Fruit fly (Drosophila melanogaster) whole organism, embryonic: ENCODE measurements around the gene HipHop.

Experiments used
- B-H1 ChIP-seq: fragments of 200-800 bp; sonication (Bioruptor generic); IDR thresholded peaks from 3 replicates; pipeline ENCODE4 v1.3.6; 2022; ENCODE audit warnings: missing biosample characterization, missing genetic modification characterization
- CG10147 ChIP-seq: fragments of 200-800 bp; sonication (Bioruptor generic); optimal IDR thresholded peaks from 2 replicates; lab custom pipeline; 2019; ENCODE audit warnings: missing biosample characterization, mild to moderate bottlenecking, missing genetic modification characterization, moderate library complexity
- CG10366 ChIP-seq: fragments of 200-800 bp; sonication (Bioruptor generic); IDR thresholded peaks from 2 replicates; pipeline ENCODE4 v1.3.6; 2022; ENCODE audit warnings: missing biosample characterization, missing genetic modification characterization
- CG10431 ChIP-seq: fragments of 200-800 bp; sonication (Bioruptor generic); optimal IDR thresholded peaks from 3 replicates; lab custom pipeline; 2018; ENCODE audit warnings: missing biosample characterization, mild to moderate bottlenecking, missing genetic modification characterization
- CG11504 ChIP-seq: fragments of 200-800 bp; sonication (Bioruptor generic); optimal IDR thresholded peaks from 3 replicates; lab custom pipeline; 2019; ENCODE audit warnings: missing biosample characterization, mild to moderate bottlenecking, missing genetic modification characterization, moderate library complexity
- CG11723 ChIP-seq: fragments of 200-800 bp; sonication (Bioruptor generic); optimal IDR thresholded peaks from 2 replicates; lab custom pipeline; 2017; ENCODE audit warnings: missing biosample characterization, mild to moderate bottlenecking, missing genetic modification characterization
- CG12071 ChIP-seq: fragments of 200-800 bp; sonication (Bioruptor generic); optimal IDR thresholded peaks from 3 replicates; lab custom pipeline; 2018; ENCODE audit warnings: missing biosample characterization, mild to moderate bottlenecking, missing genetic modification characterization
- CG12219 ChIP-seq: fragments of 200-800 bp; sonication (Bioruptor generic); optimal IDR thresholded peaks from 3 replicates; lab custom pipeline; 2018; ENCODE audit warnings: missing biosample characterization, mild to moderate bottlenecking, missing genetic modification characterization
- CG13296 ChIP-seq: fragments of 200-800 bp; sonication (Bioruptor generic); optimal IDR thresholded peaks from 3 replicates; lab custom pipeline; 2018; ENCODE audit warnings: missing biosample characterization, mild to moderate bottlenecking, missing genetic modification characterization
- CG13424 ChIP-seq: fragments of 200-800 bp; sonication (Bioruptor generic); optimal IDR thresholded peaks from 2 replicates; lab custom pipeline; 2019; ENCODE audit warnings: missing biosample characterization, mild to moderate bottlenecking, missing genetic modification characterization, moderate library complexity
- CG13775 ChIP-seq: fragments of 200-800 bp; sonication (Bioruptor generic); optimal IDR thresholded peaks from 3 replicates; lab custom pipeline; 2017; ENCODE audit warnings: missing biosample characterization, mild to moderate bottlenecking, missing genetic modification characterization
- CG15601 ChIP-seq: fragments of 200-800 bp; sonication (Bioruptor generic); optimal IDR thresholded peaks from 3 replicates; lab custom pipeline; 2019; ENCODE audit warnings: missing biosample characterization, mild to moderate bottlenecking, missing genetic modification characterization, moderate library complexity
- CG17186 ChIP-seq: fragments of 200-800 bp; sonication (Bioruptor generic); optimal IDR thresholded peaks from 3 replicates; lab custom pipeline; 2017; ENCODE audit warnings: missing biosample characterization, missing genetic modification reagents, missing genetic modification characterization
- CG17359 ChIP-seq: fragments of 200-800 bp; sonication (Bioruptor generic); optimal IDR thresholded peaks from 3 replicates; lab custom pipeline; 2018; ENCODE audit warnings: missing biosample characterization, mild to moderate bottlenecking, missing genetic modification characterization, moderate library complexity
- CG18011 ChIP-seq: fragments of 200-800 bp; sonication (Bioruptor generic); optimal IDR thresholded peaks from 2 replicates; lab custom pipeline; 2017; ENCODE audit warnings: missing biosample characterization, missing genetic modification characterization, mild to moderate bottlenecking, moderate library complexity, missing genotype
- CG2120 ChIP-seq: fragments of 200-800 bp; sonication (Bioruptor generic); optimal IDR thresholded peaks from 3 replicates; lab custom pipeline; 2016; ENCODE audit warnings: missing biosample characterization, missing genetic modification characterization
- CG4360 ChIP-seq: fragments of 200-800 bp; sonication (Bioruptor generic); IDR thresholded peaks from 2 replicates; pipeline ENCODE4 v1.3.6; 2022; ENCODE audit warnings: missing biosample characterization, missing genetic modification characterization
- CG43689 ChIP-seq: fragments of 200-800 bp; sonication (Bioruptor generic); IDR thresholded peaks from 2 replicates; pipeline ENCODE4 v1.3.6; 2022; ENCODE audit warnings: missing biosample characterization, missing genetic modification characterization
- CG4707 ChIP-seq: fragments of 200-800 bp; sonication (Bioruptor generic); optimal IDR thresholded peaks from 2 replicates; lab custom pipeline; 2018; ENCODE audit warnings: missing biosample characterization, mild to moderate bottlenecking, missing genetic modification characterization, moderate library complexity
- CG5953 ChIP-seq: fragments of 200-800 bp; sonication (Bioruptor generic); IDR thresholded peaks from 2 replicates; pipeline ENCODE4 v1.3.6; 2022; ENCODE audit warnings: missing biosample characterization, missing genetic modification characterization
- CG7357 ChIP-seq: fragments of 200-800 bp; sonication (Bioruptor generic); IDR thresholded peaks from 3 replicates; pipeline ENCODE4 v1.3.6; 2022; ENCODE audit warnings: missing biosample characterization, missing genetic modification characterization
- CG9215 ChIP-seq: fragments of 200-800 bp; sonication (Bioruptor generic); IDR thresholded peaks from 2 replicates; pipeline ENCODE4 v1.3.6; 2022; ENCODE audit warnings: missing biosample characterization, missing genetic modification characterization
- D19A ChIP-seq: fragments of 200-800 bp; optimal IDR thresholded peaks from 3 replicates; lab custom pipeline; 2019; ENCODE audit warnings: missing biosample characterization, mild to moderate bottlenecking, missing genetic modification characterization, moderate library complexity
- Elba2 ChIP-seq: fragments of 200-800 bp; sonication (Bioruptor generic); optimal IDR thresholded peaks from 3 replicates; lab custom pipeline; 2016; ENCODE audit warnings: missing biosample characterization, missing genetic modification characterization
- Fer2 ChIP-seq: fragments of 200-800 bp; sonication (Bioruptor generic); optimal IDR thresholded peaks from 2 replicates; lab custom pipeline; 2018; ENCODE audit warnings: missing biosample characterization, mild to moderate bottlenecking, missing genetic modification characterization, moderate library complexity
- H2.0 ChIP-seq: fragments of 200-800 bp; sonication (Bioruptor generic); IDR thresholded peaks from 2 replicates; pipeline ENCODE4 v1.3.6; 2022; ENCODE audit warnings: missing biosample characterization, missing genetic modification characterization
- HHEX ChIP-seq: fragments of 200-800 bp; sonication (Bioruptor generic); optimal IDR thresholded peaks from 3 replicates; lab custom pipeline; 2017; ENCODE audit warnings: missing biosample characterization, mild to moderate bottlenecking, missing genetic modification characterization, missing genetic modification reagents
- HLH54F ChIP-seq: fragments of 200-800 bp; sonication (Bioruptor generic); optimal IDR thresholded peaks from 3 replicates; lab custom pipeline; 2016; ENCODE audit warnings: missing biosample characterization, missing genetic modification characterization
- Hr78 ChIP-seq, 2 experiments: fragments of 200-800 bp in 1 of 2; fragments of >200 bp in 1 of 2; sonication (Bioruptor generic) in 1 of 2; optimal IDR thresholded peaks; 2 replicates each; lab custom pipeline; 2017 to 2019; ENCODE audit warnings: missing biosample characterization in 2 of 2, missing genetic modification characterization in 2 of 2, mild to moderate bottlenecking in 1 of 2, moderate library complexity in 1 of 2
- PHDP ChIP-seq: fragments of 200-800 bp; sonication (Bioruptor generic); optimal IDR thresholded peaks from 3 replicates; lab custom pipeline; 2018; ENCODE audit warnings: missing biosample characterization, mild to moderate bottlenecking, missing genetic modification characterization, moderate library complexity
- Sry-β ChIP-seq: fragments of 200-800 bp; sonication (Bioruptor generic); optimal IDR thresholded peaks from 2 replicates; lab custom pipeline; 2018; ENCODE audit warnings: missing biosample characterization, mild to moderate bottlenecking, missing genetic modification characterization, moderate library complexity
- Tbp ChIP-seq: fragments of >200 bp; optimal IDR thresholded peaks from 2 replicates; lab custom pipeline; 2018; ENCODE audit warnings: missing biosample characterization, missing genetic modification characterization
- bab2 ChIP-seq: fragments of 200-800 bp; sonication (Bioruptor generic); optimal IDR thresholded peaks from 2 replicates; lab custom pipeline; 2016; ENCODE audit warnings: missing biosample characterization, missing genetic modification characterization
- dimm ChIP-seq: fragments of 200-800 bp; sonication (Bioruptor generic); IDR thresholded peaks from 2 replicates; pipeline ENCODE4 v1.3.6; 2022; ENCODE audit warnings: missing biosample characterization, missing genetic modification characterization
- dm ChIP-seq: fragments of 200-800 bp; sonication (Bioruptor generic); optimal IDR thresholded peaks from 3 replicates; lab custom pipeline; 2016; ENCODE audit warnings: missing biosample characterization, missing genetic modification characterization
- en ChIP-seq: fragments of 200-800 bp; sonication (Bioruptor generic); optimal IDR thresholded peaks from 2 replicates; lab custom pipeline; 2016; ENCODE audit warnings: missing biosample characterization, missing genetic modification characterization
- fd3F ChIP-seq: fragments of 200-800 bp; sonication (Bioruptor generic); optimal IDR thresholded peaks from 2 replicates; lab custom pipeline; 2018; ENCODE audit warnings: missing biosample characterization, mild to moderate bottlenecking, missing genetic modification characterization, moderate library complexity
- gem ChIP-seq: fragments of 200-800 bp; sonication (Bioruptor generic); optimal IDR thresholded peaks from 2 replicates; lab custom pipeline; 2019; ENCODE audit warnings: missing biosample characterization, mild to moderate bottlenecking, missing genetic modification characterization, moderate library complexity
- hbn ChIP-seq: fragments of 200-800 bp; sonication (Bioruptor generic); IDR thresholded peaks from 2 replicates; pipeline ENCODE4 v1.3.6; 2022; ENCODE audit warnings: missing biosample characterization, missing genetic modification characterization; ENCODE audit not compliant: partially characterized antibody
- her ChIP-seq: fragments of 200-800 bp; sonication (Bioruptor generic); optimal IDR thresholded peaks from 2 replicates; lab custom pipeline; 2016; ENCODE audit warnings: missing biosample characterization, missing genetic modification characterization
- knrl ChIP-seq: fragments of 200-800 bp; sonication (Bioruptor generic); IDR thresholded peaks from 3 replicates; pipeline ENCODE4 v1.3.6; 2022; ENCODE audit warnings: missing biosample characterization, missing genetic modification characterization; ENCODE audit not compliant: partially characterized antibody
- oc ChIP-seq: fragments of 200-800 bp; sonication (Bioruptor generic); optimal IDR thresholded peaks from 2 replicates; lab custom pipeline; 2018; ENCODE audit warnings: missing biosample characterization, mild to moderate bottlenecking, missing genetic modification characterization, moderate library complexity
- pnt ChIP-seq: fragments of 200-800 bp; sonication (Bioruptor generic); optimal IDR thresholded peaks from 3 replicates; lab custom pipeline; 2016; ENCODE audit warnings: missing biosample characterization, missing genetic modification characterization
- pros ChIP-seq: fragments of 200-800 bp; sonication (Bioruptor generic); optimal IDR thresholded peaks from 3 replicates; lab custom pipeline; 2019; ENCODE audit warnings: missing biosample characterization, mild to moderate bottlenecking, missing genetic modification characterization, moderate library complexity
- so ChIP-seq: fragments of 200-800 bp; sonication (Bioruptor generic); IDR thresholded peaks from 3 replicates; pipeline ENCODE4 v1.3.6; 2022; ENCODE audit warnings: missing biosample characterization, missing genetic modification characterization
- toy ChIP-seq: fragments of 200-800 bp; sonication (Bioruptor generic); IDR thresholded peaks from 2 replicates; pipeline ENCODE4 v1.3.6; 2022; ENCODE audit warnings: missing biosample characterization, missing genetic modification characterization
- tup ChIP-seq: fragments of 200-800 bp; sonication (Bioruptor generic); optimal IDR thresholded peaks from 2 replicates; lab custom pipeline; 2016; ENCODE audit warnings: missing biosample characterization, mild to moderate bottlenecking, missing genetic modification characterization, moderate library complexity
- wdn ChIP-seq: fragments of 200-800 bp; sonication (Bioruptor generic); IDR thresholded peaks from 2 replicates; pipeline ENCODE4 v1.3.6; 2022; ENCODE audit warnings: missing biosample characterization, missing genetic modification characterization

Gene HipHop

dm6 chr3L:18789203-18790018 is 31.6 kb upstream of the HipHop start (continued):
- TF ChIP-seq Elba2 (no peak), CG17186 (GFP tag; lab: Kevin White, UChicago) (no peak), en (GFP tag; lab: Kevin White, UChicago) (no peak), CG13775 (GFP tag; lab: Kevin White, UChicago) (no peak), so (GFP tag; lab: Robert Waterston, UW) (peak; percentile 81; the same call in 2 of the 3 replicates), CG10431 (GFP tag; lab: Kevin White, UChicago) (no peak), CG13296 (GFP tag; lab: Kevin White, UChicago) (peak; percentile 82), CG12219 (GFP tag; lab: Kevin White, UChicago) (peak; percentile 31), knrl (no peak), CG12071 (peak; percentile 79), wdn (GFP tag; lab: Robert Waterston, UW) (0 out of 2 replicates have a peak, but pooled peaks have one; percentile 20), B-H1 (GFP tag; lab: Robert Waterston, UW) (peak; percentile 11; the same call in 1 of the 3 replicates), CG9215 (GFP tag; lab: Robert Waterston, UW) (no peak), CG15601 (tag; lab: Kevin White, UChicago) (peak; percentile 43), dimm (no peak), toy (GFP tag; lab: Robert Waterston, UW) (0 out of 2 replicates have a peak, but pooled peaks have one; percentile 23), dm (GFP tag; lab: Kevin White, UChicago) (no peak), CG43689 (GFP tag; lab: Robert Waterston, UW) (peak; percentile 41; the same call in 1 of the 2 replicates), bab2 (GFP tag; lab: Kevin White, UChicago) (peak; percentile 50), tup (GFP tag; lab: Kevin White, UChicago) (no peak), CG11504 (tag; lab: Kevin White, UChicago) (peak; percentile 51), CG10147 (GFP tag; lab: Kevin White, UChicago) (peak; percentile 57), pros (GFP tag; lab: Kevin White, UChicago) (peak; percentile 53), her (GFP tag; lab: Kevin White, UChicago) (peak; percentile 22), CG5953 (GFP tag; lab: Robert Waterston, UW) (peak; percentile 67; the same call in 1 of the 2 replicates), Hr78 (GFP tag; optimal IDR thresholded peaks at IDR 0.05; lab: Kevin White, UChicago) (peak in 1 of 2 experiments; percentile 66), CG10366 (GFP tag; lab: Robert Waterston, UW) (no peak; the same call in 1 of the 2 replicates), CG13424 (tag; lab: Kevin White, UChicago) (peak; percentile 32), pnt (GFP tag; lab: Kevin White, UChicago) (no peak), hbn (GFP tag; lab: Robert Waterston, UW) (no peak), fd3F (GFP tag; lab: Kevin White, UChicago) (peak; percentile 27), CG4360 (GFP tag; lab: Robert Waterston, UW) (0 out of 2 replicates have a peak, but pooled peaks have one; percentile 30), Fer2 (tag; lab: Kevin White, UChicago) (peak; percentile 20), PHDP (tag; lab: Kevin White, UChicago) (peak; percentile 52), oc (peak; percentile 68), H2.0 (GFP tag; lab: Robert Waterston, UW) (no peak), Tbp (no peak), CG4707 (GFP tag; lab: Kevin White, UChicago) (peak; percentile 27), CG7357 (GFP tag; lab: Robert Waterston, UW) (no peak), HHEX (GFP tag; lab: Kevin White, UChicago) (peak; percentile 69), CG11723 (peak; percentile 68), CG18011 (GFP tag; lab: Kevin White, UChicago) (no peak), HLH54F (GFP tag; lab: Kevin White, UChicago) (peak; percentile 1), gem (tag; lab: Kevin White, UChicago) (peak; percentile 58), D19A (no peak), CG17359 (tag; lab: Kevin White, UChicago) (peak; percentile 65), CG2120 (GFP tag; lab: Kevin White, UChicago) (peak; percentile 51), Sry-β (GFP tag; lab: Kevin White, UChicago) (no peak)
